Fruit fly (Drosophila melanogaster) whole organism, larva: Measurements from ENCODE around the gene CG44836.

Source experiments
- noc ChIP-seq: fragments of 200-800 bp; sonication (Bioruptor generic); optimal IDR thresholded peaks from 3 replicates; lab custom pipeline; 2019; ENCODE audit warnings: missing biosample characterization, mild to moderate bottlenecking, missing genetic modification characterization, moderate library complexity

CG44836 gene

DNA sequence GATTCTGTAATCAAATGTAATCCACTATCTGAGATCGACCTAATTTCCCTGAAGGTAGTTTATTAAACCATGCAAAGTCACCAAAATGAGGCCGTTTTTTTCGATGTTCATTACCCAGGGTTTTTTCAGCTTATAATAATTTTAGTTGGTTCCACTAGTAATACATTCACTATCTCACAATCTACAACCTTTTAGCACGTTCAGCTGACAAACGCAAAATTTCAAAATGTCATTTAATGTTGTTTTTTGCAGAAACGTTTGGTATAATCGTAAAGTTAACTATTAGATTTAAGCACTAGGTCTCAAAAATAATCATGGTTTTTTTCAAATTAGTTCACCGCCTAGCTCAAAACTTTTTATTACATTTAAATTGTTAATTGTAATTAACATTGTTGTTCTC is at the start of gene CG44836:
TSS of gene CG44836 (minus strand) at position 101 of the 400 bp plus-strand sequence.
- no peak for TF ChIP-seq noc (tag; lab: Kevin White, UChicago)

DNA sequence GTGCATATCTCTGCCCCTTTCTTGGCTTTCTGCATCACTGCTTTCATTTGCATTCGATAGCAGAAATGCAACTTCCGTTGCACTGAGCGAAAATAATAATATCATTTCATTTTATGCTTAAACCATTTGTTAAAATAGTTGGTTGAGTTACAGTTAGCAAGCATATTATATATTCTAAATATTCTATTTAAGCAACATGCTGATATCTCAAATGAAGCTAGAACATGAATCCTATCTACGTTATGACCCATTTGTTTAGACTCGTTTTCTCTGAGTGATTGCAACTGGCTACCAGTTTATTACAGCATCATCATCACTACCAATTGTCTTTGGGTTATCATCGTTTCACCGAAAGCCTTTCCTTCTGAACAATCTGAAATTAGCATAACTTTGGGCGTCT is 42.6 kb upstream of the CG44836 start:
- TF ChIP-seq noc (tag; lab: Kevin White, UChicago) = no peak

DNA sequence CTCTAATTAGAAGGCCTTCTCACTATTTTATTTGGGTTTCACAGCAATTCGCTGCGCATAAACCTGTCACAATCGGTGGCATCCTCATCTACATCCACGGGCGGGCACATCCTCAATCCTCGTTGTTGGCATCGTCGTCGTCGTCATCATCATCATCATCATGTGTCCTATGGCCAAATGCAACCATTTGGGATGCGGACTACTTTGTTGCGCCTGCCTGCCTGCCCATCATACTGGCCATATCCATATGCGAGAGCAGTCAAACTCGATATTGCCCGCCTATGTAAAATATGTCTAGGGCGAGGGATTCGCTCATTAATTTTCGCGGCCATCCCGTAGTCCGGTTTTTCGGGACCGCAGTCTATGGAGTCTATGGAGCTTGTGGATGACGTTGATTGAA is 37.2 kb upstream of the CG44836 start:
- no peak for TF ChIP-seq noc (tag; lab: Kevin White, UChicago)

DNA sequence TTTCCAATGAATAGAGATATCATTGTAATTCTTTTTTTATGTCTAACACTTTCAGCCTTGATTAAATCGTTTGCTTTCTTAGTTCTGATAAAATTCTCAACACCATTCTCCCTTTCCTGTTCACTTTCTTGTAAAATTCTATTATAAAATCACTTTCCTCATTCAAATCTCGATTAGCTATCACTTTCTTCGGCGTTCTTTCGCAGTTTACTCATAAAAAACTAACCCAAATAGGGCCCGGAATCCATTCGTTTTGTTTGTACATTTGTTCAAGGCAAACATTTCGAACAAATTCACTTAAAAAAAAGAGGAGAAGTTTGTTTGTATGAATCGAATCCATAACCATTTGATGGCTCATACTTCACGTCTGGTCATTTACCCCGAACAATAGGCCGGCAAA is 33.5 kb upstream of the CG44836 start:
- no peak for TF ChIP-seq noc (tag; lab: Kevin White, UChicago)

DNA sequence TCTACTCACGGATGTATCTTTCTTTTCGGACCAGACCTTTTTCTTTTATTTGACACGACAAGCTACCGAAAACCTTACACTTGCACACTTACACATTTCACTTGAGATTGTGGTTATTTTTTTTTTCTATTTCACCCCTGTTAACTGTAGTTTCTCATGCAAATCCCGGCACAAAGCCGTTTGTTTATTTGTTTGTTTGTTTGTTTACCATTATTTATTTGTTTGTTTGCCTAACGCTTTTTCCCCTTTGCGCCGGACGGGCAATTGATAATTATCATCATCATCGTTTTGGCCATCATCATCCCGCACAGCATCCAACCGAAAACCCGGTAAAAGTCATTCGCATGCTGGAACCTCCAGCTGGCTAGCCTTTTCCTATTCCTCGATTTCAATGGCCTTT is 31.0 kb upstream of the CG44836 start:
- TF ChIP-seq noc (tag; lab: Kevin White, UChicago) = no peak

DNA sequence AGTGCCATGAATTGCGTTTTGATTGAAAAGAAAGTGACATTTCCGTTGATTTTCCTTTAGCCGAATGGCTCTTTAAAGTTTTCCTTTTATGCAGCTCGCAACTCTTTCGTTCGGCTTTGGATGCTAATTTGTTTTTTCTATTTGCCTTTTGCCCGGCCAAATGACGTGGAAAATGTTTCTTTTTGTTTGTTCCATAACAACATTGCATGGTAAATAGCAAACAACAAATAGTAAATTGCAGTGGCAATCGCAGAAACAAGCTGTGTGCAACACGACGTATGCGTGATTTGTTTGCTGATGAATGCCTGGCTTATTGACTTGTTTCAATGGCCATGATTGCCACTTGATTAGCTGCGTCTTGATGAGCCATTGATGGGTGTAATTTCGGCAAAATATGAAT is 29.4 kb upstream of the CG44836 start:
- TF ChIP-seq noc (tag; lab: Kevin White, UChicago) = no peak

DNA sequence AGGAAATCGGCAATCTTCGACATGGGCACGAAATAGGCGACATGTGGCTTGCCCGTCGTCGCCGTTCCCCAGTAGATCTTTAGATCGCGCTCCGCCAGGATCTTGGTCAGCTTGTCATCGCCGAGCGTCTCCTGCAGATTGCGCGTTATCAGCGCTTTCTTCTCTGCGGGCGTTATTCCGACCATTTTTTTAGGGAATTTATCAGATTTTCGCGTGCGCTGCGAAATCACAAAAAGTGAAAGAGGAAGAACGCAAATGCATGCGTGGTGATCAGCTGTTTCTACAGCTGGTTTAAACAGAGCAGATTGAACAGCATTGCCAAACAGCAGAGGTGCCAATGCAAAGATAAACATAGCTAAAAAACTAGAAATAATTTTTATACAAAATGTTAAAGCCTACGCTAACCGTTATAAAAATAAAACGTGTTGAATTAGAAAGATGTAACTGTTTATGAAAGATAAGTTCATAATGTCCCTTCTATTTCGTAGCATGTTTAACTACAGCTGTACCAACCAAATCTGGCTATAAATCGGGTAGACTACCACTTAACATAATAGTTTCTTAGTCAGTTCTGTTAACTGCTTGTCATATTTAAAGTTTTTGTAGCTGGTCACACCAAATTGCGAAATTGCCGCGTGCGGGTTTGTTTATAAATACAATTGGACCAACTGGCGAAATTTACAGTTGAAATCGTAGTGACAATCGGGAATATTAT is 19.1 kb upstream of the CG44836 start, which contains the start of the genes TyrRS and CG33158:
TSS of gene TyrRS (minus strand) at position 244 of the 715 bp plus-strand sequence.
TSS of gene CG33158 (plus strand) at position 539 of the 715 bp plus-strand sequence.
- no peak for TF ChIP-seq noc (tag; lab: Kevin White, UChicago)

DNA sequence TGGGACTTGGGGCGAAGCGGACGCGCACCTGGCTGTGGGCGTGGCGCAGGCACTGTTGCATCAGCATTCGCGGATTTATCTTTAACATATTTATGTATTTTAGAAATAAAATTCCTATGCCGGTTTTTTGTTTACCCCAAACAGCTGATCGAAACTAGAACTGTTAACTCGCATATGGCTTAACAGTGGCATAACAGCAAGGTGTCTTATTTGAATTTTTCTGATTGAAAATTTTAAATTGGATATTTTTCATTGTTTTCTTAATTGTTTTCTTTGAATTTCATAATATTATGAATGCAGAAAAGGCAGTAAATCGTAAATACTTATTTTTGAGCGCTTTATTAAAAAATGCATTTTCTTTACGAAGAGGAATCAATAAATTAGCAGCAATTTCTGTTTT is 16.9 kb upstream of the CG44836 start, which contains the start of gene GluRS-m:
TSS of gene GluRS-m (minus strand) at position 154 of the 400 bp plus-strand sequence.
- TF ChIP-seq noc (tag; lab: Kevin White, UChicago) = no peak

DNA sequence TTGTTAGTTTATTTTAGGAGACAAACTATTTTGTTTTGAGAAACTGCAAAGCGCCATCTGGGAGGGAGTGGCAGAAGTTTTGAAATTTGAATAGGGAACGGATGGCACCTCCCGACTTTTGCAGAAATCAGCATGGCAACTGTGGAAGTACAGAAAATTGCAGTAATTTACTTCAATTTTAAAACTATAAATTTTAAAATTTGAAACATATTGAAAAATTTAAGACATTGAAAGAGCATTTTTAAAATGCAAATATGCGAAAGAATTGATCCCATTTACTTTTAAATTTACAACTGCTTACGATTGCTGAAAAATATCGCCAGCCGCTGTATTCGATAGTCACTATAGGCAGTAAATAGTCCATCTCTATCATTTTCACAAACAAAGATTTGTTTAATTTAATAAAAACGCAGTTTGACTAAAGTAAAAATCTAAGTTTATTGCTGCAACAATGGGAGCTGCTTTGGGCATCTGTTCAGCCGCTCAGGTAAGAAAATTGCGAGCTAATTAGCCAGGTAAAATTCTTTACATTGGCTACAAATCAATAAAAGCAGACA is 12.4 kb upstream of the CG44836 start, which contains the start of gene Serinc:
TSS of gene Serinc (plus strand) at position 329 of the 557 bp plus-strand sequence.
- no peak for TF ChIP-seq noc (tag; lab: Kevin White, UChicago)

DNA sequence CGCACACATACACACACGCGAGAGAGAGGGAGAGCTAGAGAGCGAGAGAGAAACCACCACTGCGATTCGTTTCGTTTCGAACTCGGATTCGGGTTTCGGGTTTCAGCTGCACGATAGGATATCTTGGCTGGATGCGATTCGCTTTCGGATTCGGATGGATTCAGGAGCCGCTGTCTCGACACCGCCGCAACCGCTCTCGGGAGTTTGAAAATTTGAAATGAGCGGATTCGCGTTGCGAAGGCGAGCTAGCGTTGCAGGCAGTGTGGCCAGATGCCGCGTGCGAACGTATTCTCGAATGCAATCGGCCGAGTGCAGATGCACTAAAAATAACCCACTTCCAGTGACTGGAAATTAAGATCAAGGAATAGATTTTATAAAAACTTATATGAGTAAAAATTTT is 11.5 kb upstream of the CG44836 start, which contains the start of gene fax:
TSS of gene fax (minus strand) at position 263 of the 400 bp plus-strand sequence.
- no peak for TF ChIP-seq noc (tag; lab: Kevin White, UChicago)

DNA sequence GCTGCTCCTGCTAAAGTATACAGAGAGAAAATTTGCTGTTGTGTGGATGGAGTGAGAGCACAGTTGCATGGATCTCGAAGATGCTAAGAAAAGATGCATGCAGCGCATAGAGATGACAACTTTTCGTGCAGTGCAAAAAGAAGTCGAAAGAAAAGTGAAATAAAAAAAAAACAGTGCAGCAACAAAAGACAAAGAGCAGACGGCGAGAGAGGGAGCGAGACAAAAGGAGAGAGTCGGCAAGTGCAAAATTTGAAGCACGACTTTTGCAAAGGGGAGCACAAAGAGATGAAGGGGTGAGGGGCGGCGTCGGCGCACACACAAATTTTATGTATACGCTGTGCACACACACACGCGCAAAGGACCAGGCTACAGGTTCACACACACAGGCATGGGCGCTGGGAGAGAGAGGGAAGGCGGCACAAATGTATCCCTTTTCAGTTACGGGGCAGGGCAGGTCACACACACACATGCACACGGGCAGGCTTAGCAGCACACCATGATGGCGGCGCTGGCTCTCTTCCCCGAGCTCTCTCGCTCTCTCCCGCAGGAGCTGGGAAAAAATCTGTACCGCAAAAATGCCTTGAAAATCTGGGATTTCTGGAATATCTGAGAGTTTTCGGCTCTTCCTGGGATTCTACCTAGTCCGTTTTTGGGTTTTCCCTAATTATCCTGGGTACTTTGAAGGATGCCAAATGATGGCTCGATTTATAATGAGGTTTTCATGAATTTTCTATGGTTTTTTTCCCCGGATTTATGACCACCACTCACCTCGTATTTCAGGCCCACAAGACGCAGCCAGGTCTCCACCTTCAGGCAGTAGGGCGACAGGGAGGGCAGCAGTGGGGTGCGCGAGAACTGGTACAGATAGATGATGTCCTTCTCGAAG is 10.4 kb upstream of the CG44836 start:
- TF ChIP-seq noc (tag; lab: Kevin White, UChicago) = no peak

DNA sequence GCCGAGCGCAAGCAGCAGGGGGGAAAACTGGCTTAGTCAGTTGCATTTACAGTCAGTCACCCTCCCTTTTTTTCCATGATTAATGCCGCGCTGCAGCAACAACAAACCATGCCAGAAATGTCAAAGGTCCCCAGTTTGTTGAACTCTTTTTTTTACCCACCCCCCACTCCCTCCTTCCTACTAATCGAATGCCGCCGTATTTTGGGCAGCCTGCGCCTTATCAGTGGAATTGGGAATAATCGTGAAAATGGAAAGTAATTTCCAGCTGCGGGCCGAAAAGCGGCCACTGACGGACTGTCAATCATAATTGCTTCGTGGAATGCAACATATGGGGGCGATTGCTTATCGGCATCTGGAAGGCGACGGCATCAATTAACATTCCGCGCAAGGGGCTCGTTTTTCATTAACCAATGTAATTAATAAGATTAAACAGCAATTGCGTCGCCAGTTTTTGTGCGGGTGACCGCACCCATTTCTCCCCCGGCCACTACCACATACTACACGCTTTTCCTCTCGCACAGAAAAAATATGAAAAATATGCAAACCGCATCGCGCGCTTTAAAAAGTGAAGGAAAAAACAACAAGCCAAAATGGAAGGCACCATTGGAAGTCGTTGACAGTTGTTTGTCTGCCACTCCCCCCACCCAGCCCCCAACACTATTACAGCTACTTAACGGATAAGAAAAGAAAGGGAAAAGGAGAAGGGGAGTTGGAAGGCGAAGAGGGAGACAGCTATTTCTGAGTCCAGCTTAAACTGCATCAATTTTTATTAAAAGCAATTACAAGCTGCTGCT is 9.6 kb upstream of the CG44836 start:
- no peak for TF ChIP-seq noc (tag; lab: Kevin White, UChicago)

DNA sequence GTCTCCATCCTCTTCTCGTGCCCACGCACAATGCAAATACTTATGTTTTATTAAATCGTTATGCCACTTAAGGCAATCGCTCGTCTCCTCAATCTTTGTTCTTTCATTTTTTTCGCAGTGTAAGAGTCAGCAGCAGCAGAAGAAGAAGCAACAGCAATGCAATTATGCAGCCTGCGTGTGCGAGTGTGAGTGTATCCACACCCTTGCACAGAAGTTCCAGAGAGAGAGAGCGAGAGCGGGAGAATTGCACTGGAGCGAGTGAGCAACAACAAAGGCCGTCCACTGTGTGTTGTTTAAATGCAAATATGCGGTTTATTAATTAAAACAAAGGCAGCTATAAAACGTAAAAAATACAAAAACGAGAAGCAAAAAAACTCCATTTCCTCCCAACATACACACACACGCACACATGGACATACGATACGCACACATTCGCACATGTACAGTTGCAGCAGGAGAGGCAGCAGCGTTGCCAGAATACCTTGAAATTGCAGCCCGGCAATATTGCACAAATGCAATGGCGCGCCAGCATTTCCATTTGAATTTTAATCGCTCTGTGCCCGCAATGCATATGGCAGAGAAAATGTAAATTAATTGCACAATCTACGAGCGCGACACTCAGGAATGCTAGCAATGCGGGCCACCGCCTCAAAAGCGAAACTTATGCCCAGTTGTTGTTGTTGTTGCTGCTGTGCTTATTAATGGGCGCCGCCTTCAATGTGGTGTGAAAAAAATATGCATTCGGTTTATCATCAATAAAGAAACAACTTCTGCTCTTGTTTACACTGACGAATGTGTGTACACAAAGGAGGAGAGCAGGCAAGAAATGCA is 8.7 kb upstream of the CG44836 start:
- TF ChIP-seq noc (tag; lab: Kevin White, UChicago) = no peak
